Fruit fly (Drosophila melanogaster): ENCODE results near the gene CG12496.

DNA sequence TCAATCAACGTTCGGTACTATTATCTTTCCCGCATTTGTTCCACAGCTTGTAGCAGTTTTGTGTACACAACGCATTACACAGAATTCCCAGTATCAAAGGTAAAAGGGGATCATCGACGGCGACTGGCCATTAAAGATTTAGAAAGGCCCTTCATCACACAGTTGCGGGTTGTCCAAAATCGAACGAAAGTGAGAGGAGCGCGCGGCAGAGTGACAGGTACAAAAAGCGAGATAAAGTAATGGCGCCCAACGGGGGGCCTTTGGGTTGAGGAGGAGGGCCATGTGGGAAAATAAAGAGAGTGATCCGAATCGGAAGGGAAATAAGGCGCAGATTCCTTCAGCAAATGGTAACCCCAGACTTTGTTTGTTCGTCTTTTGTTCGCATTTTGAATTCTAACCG, 47.0 kb downstream of the CG12496 start:
- no peak for TF ChIP-seq Snoo (tag; optimal IDR thresholded peaks at IDR 0.05)
- TF ChIP-seq EcR (GFP tag; optimal IDR thresholded peaks at IDR 0.05): no peak
- TF ChIP-seq rn (GFP tag; IDR thresholded peaks at IDR 0.05): no peak
- TF ChIP-seq Pif1A (GFP tag; optimal IDR thresholded peaks at IDR 0.05): no peak
- TF ChIP-seq CG8159 (tag; optimal IDR thresholded peaks at IDR 0.05): no peak
- TF ChIP-seq CG14655 (GFP tag; optimal IDR thresholded peaks at IDR 0.05): no peak
- no peak for TF ChIP-seq CG17806 (tag; optimal IDR thresholded peaks at IDR 0.05)
- no peak for TF ChIP-seq Pif1B (GFP tag; optimal IDR thresholded peaks at IDR 0.05)
- no peak for TF ChIP-seq fd96Ca (GFP tag; IDR thresholded peaks at IDR 0.05)
